Worm (Caenorhabditis elegans): Measurements from ENCODE around the gene mec-1.

ce11 chrV:6998303-6998884 lies 42.1 kb downstream of the mec-1 start, which contains the start of gene nhr-42:
- TF ChIP-seq pes-1 (GFP tag; IDR thresholded peaks at IDR 0.05), result no peak
- TF ChIP-seq ama-1 (optimal IDR thresholded peaks at IDR 0.05), result no peak
- no peak for TF ChIP-seq F13C5.2 (tag; optimal IDR thresholded peaks at IDR 0.05)
- no peak for TF ChIP-seq hnd-1 (tag; optimal IDR thresholded peaks at IDR 0.05)
- TF ChIP-seq tra-4 (tag; optimal IDR thresholded peaks at IDR 0.05), result no peak
- no peak for TF ChIP-seq ets-7 (tag; optimal IDR thresholded peaks at IDR 0.05)
- TF ChIP-seq hmg-4 (GFP tag; optimal IDR thresholded peaks at IDR 0.05), result no peak
- no peak for TF ChIP-seq sea-1 (GFP tag; conservative IDR thresholded peaks at IDR 0.05)

Measured in whole organism, early embryonic.